Worm (Caenorhabditis elegans) whole organism, L1 larva: ENCODE measurements around the gene T22F3.2.

Experiments used
- aly-2 ChIP-seq: fragments of 150-350 bp; optimal IDR thresholded peaks from 2 replicates; lab custom pipeline; 2014; ENCODE audit warnings: missing biosample characterization, missing genetic modification characterization
- ama-1 ChIP-seq: fragments of 150-350 bp; optimal IDR thresholded peaks from 2 replicates; lab custom pipeline; 2014
- elt-3 ChIP-seq, 6 experiments: fragments of 150-350 bp in 1 of 6; sonication (generic microtip); optimal IDR thresholded peaks; 2 replicates each; lab custom pipeline; 2017 to 2018; ENCODE audit warnings: missing biosample characterization in 6 of 6, missing genetic modification characterization in 6 of 6, inconsistent platforms in 1 of 6
- fkh-10 ChIP-seq: sonication (generic microtip); optimal IDR thresholded peaks from 2 replicates; lab custom pipeline; 2017; ENCODE audit warnings: missing biosample characterization, missing genetic modification reagents, missing genetic modification characterization
- hlh-4 ChIP-seq: sonication (generic microtip); optimal IDR thresholded peaks from 2 replicates; lab custom pipeline; 2016; ENCODE audit warnings: mild to moderate bottlenecking, missing genetic modification characterization, missing compliant biosample characterization
- lin-13 ChIP-seq: fragments of 150-350 bp; optimal IDR thresholded peaks from 2 replicates; lab custom pipeline; 2014; ENCODE audit warnings: missing biosample characterization, missing genetic modification reagents, missing genetic modification characterization
- lin-14 ChIP-seq: fragments of 200-800 bp; sonication (Bioruptor generic); optimal IDR thresholded peaks from 2 replicates; lab custom pipeline; 2018; ENCODE audit warnings: mild to moderate bottlenecking, missing genetic modification characterization, moderate library complexity, missing compliant biosample characterization
- mep-1 ChIP-seq: fragments of 150-350 bp; optimal IDR thresholded peaks from 2 replicates; lab custom pipeline; 2014; ENCODE audit warnings: missing biosample characterization, missing genetic modification characterization
- nhr-77 ChIP-seq: fragments of 150-350 bp; optimal IDR thresholded peaks from 2 replicates; lab custom pipeline; 2014; ENCODE audit warnings: missing biosample characterization, missing genetic modification characterization
- nhr-90 ChIP-seq: sonication (generic microtip); optimal IDR thresholded peaks from 2 replicates; lab custom pipeline; 2016; ENCODE audit warnings: mild to moderate bottlenecking, missing genetic modification characterization, missing compliant biosample characterization; ENCODE audit not compliant: poor library complexity
- snpc-4 ChIP-seq: fragments of 150-350 bp; optimal IDR thresholded peaks from 2 replicates; lab custom pipeline; 2014; ENCODE audit warnings: missing biosample characterization, missing genetic modification characterization
- snu-23 ChIP-seq: sonication (generic microtip); optimal IDR thresholded peaks from 2 replicates; lab custom pipeline; 2016; ENCODE audit warnings: missing genetic modification characterization, missing compliant biosample characterization
- xbp-1 ChIP-seq: sonication (generic microtip); optimal IDR thresholded peaks from 2 replicates; lab custom pipeline; 2016; ENCODE audit warnings: missing genetic modification characterization, missing compliant biosample characterization

DNA sequence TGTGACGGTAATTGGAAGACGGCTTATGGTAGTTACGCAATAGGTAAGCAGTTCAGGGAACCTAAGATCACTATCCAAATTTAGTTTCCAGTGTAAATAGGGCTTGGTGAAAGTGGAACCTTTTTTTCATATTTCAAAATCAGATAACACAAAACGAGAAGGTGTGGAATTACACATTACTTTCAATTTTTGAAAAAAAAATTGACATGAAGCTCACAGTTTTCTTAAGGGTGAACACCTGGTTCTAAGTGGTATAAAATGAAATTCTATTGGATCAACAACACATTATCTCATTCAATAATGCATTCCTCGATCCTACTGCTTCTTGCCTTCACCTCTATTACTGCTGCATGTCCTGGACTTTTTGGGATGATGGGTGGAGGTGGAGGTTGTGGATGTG is 30.5 kb upstream of the T22F3.2 start, which contains the start of gene grl-30:
- no peak for TF ChIP-seq nhr-77
- no peak for TF ChIP-seq aly-2 (tag; lab: Kevin White, UChicago)
- no peak for TF ChIP-seq ama-1 (lab: Kevin White, UChicago)
- no peak for TF ChIP-seq lin-13 (GFP tag; lab: Kevin White, UChicago)
- TF ChIP-seq elt-3 (tag; optimal IDR thresholded peaks at IDR 0.05; lab: Kevin White, UChicago), result no peak
- TF ChIP-seq lin-14 (GFP tag; lab: Kevin White, UChicago), result no peak
- no peak for TF ChIP-seq nhr-90 (tag; lab: Kevin White, UChicago)
- no peak for TF ChIP-seq snpc-4
- TF ChIP-seq snu-23 (GFP tag; lab: Kevin White, UChicago), result no peak
- no peak for TF ChIP-seq fkh-10 (GFP tag; lab: Kevin White, UChicago)
- TF ChIP-seq mep-1 (tag; lab: Kevin White, UChicago), result no peak
- TF ChIP-seq xbp-1 (tag; lab: Kevin White, UChicago), result no peak
- TF ChIP-seq hlh-4 (tag; lab: Kevin White, UChicago), result no peak
